Worm (Caenorhabditis elegans): ENCODE results near the gene R02D5.1.

R02D5.1 gene

ce11 chrV:14498204-14498603, 9.8 kb upstream of the R02D5.1 start (continued):
- no peak for TF ChIP-seq spr-1 (tag; optimal IDR thresholded peaks at IDR 0.05)
- no peak for TF ChIP-seq ama-1 (optimal IDR thresholded peaks at IDR 0.05)
- no peak for TF ChIP-seq gei-8 (GFP tag; optimal IDR thresholded peaks at IDR 0.05)
- no peak for TF ChIP-seq D1046.2 (GFP tag; IDR thresholded peaks at IDR 0.05)
- peak; percentile 62 for TF ChIP-seq nhr-6 (tag; optimal IDR thresholded peaks at IDR 0.05)
- TF ChIP-seq aha-1 (tag) = no peak

ce11 chrV:14499074-14499864, 8.8 kb upstream of the R02D5.1 start:
- peak; percentile 11 for TF ChIP-seq hlh-11 (tag; optimal IDR thresholded peaks at IDR 0.05)
- peak; percentile 30; the same call in 1 of the 2 replicates for TF ChIP-seq egl-43 (GFP tag; IDR thresholded peaks at IDR 0.05)
- 0 out of 2 replicates have a peak, but pooled peaks have one; percentile 32 for TF ChIP-seq hmg-1.1 (GFP tag; IDR thresholded peaks at IDR 0.05)
- no peak for TF ChIP-seq spr-3 (GFP tag; optimal IDR thresholded peaks at IDR 0.05)
- TF ChIP-seq nhr-28 (tag; optimal IDR thresholded peaks at IDR 0.05) = peak; percentile 38
- peak; percentile 48 for TF ChIP-seq hlh-30 (tag; optimal IDR thresholded peaks at IDR 0.05; ENCODE audit: insufficient read depth)
- TF ChIP-seq snpc-4 (tag; optimal IDR thresholded peaks at IDR 0.05) = no peak
- TF ChIP-seq daf-16 (GFP tag; optimal IDR thresholded peaks at IDR 0.05) = no peak
- peak; percentile 32 for TF ChIP-seq daf-16 (tag; optimal IDR thresholded peaks at IDR 0.05)
- no peak for TF ChIP-seq snpc-1.2 (GFP tag; IDR thresholded peaks at IDR 0.05)

ce11 chrV:14500554-14500953, 7.5 kb upstream of the R02D5.1 start:
- TF ChIP-seq nhr-102 (tag; optimal IDR thresholded peaks at IDR 0.05) (no peak), sdz-12 (GFP tag; optimal IDR thresholded peaks at IDR 0.05) (no peak), aha-1 (tag) (no peak), mes-2 (tag; optimal IDR thresholded peaks at IDR 0.05; ENCODE audit: poor library complexity, severe bottlenecking) (peak; percentile 23), ZK546.5 (tag; optimal IDR thresholded peaks at IDR 0.05) (no peak), nhr-28 (tag; optimal IDR thresholded peaks at IDR 0.05) (peak; percentile 20), dmd-6 (GFP tag; IDR thresholded peaks at IDR 0.05) (no peak), nhr-6 (tag; optimal IDR thresholded peaks at IDR 0.05) (peak; percentile 33), nhr-111 (GFP tag; optimal IDR thresholded peaks at IDR 0.05) (no peak), pha-4 (GFP tag; IDR thresholded peaks at IDR 0.05) (no peak), pha-4 (tag; optimal IDR thresholded peaks at IDR 0.05) (no peak), unc-130 (GFP tag; optimal IDR thresholded peaks at IDR 0.05) (no peak), mep-1 (tag; optimal IDR thresholded peaks at IDR 0.05) (peak; percentile 24), ceh-28 (tag; optimal IDR thresholded peaks at IDR 0.05) (no peak)

ce11 chrV:14501136-14501535, 6.9 kb upstream of the R02D5.1 start, which contains the start of gene R02D5.24:
R02D5.24 (plus strand) TSS chrV:14501340.
- no peak for TF ChIP-seq lsy-2 (tag; optimal IDR thresholded peaks at IDR 0.05)
- no peak for TF ChIP-seq zfp-2 (tag; optimal IDR thresholded peaks at IDR 0.05)
- no peak for TF ChIP-seq ceh-28 (tag; optimal IDR thresholded peaks at IDR 0.05)
- peak; percentile 64 for TF ChIP-seq aha-1 (tag)
- TF ChIP-seq lin-39 (tag; optimal IDR thresholded peaks at IDR 0.05) = no peak
- TF ChIP-seq mdt-29 (GFP tag; IDR thresholded peaks at IDR 0.05) = no peak
- TF ChIP-seq F10B5.3 (tag; optimal IDR thresholded peaks at IDR 0.05) = no peak
- TF ChIP-seq pqm-1 (tag; optimal IDR thresholded peaks at IDR 0.05) = no peak
- TF ChIP-seq nhr-6 (tag; optimal IDR thresholded peaks at IDR 0.05) = peak; percentile 63
- no peak for TF ChIP-seq nhr-77 (tag; optimal IDR thresholded peaks at IDR 0.05)

- TF ChIP-seq dve-1 (tag; optimal IDR thresholded peaks at IDR 0.05; ENCODE audit: insufficient read depth) (peak; percentile 51), zfp-3 (GFP tag; conservative IDR thresholded peaks at IDR 0.05) (no peak), tra-1 (GFP tag; IDR thresholded peaks at IDR 0.05) (0 out of 2 replicates have a peak, but pooled peaks have one; percentile 22), mes-2 (tag; optimal IDR thresholded peaks at IDR 0.05; ENCODE audit: poor library complexity, severe bottlenecking) (peak; percentile 11), aha-1 (tag) (peak; percentile 94), Y48G9A.11 (GFP tag; IDR thresholded peaks at IDR 0.05) (no peak), tag-97 (GFP tag; IDR thresholded peaks at IDR 0.05) (no peak), F10B5.3 (tag; optimal IDR thresholded peaks at IDR 0.05) (no peak), D1046.2 (GFP tag; IDR thresholded peaks at IDR 0.05) (no peak), unc-39 (tag; optimal IDR thresholded peaks at IDR 0.05) (no peak), hlh-11 (tag; optimal IDR thresholded peaks at IDR 0.05) (peak; percentile 75), mdl-1 (tag; optimal IDR thresholded peaks at IDR 0.05) (peak in 1 of 2 experiments; percentile 38), daf-16 (GFP tag; optimal IDR thresholded peaks at IDR 0.05) (no peak), daf-16 (tag; optimal IDR thresholded peaks at IDR 0.05) (peak; percentile 78), nhr-6 (tag; optimal IDR thresholded peaks at IDR 0.05) (peak; percentile 76), duxl-1 (tag; optimal IDR thresholded peaks at IDR 0.05; ENCODE audit: poor library complexity) (no peak), T20F7.1 (GFP tag; optimal IDR thresholded peaks at IDR 0.05) (no peak)
Observed at ce11 chrV:14503065-14503464, 5.0 kb upstream of the R02D5.1 start.

All from whole organism, L4 larva.